Fruit fly (Drosophila melanogaster) whole organism, embryonic: Measurements from ENCODE around the gene Creld.

ENCODE experiments used
- CG10147 ChIP-seq: fragments of 200-800 bp; sonication (Bioruptor generic); optimal IDR thresholded peaks from 2 replicates; lab custom pipeline; 2019; ENCODE audit warnings: missing biosample characterization, mild to moderate bottlenecking, missing genetic modification characterization, moderate library complexity
- CG11695 ChIP-seq: fragments of 200-800 bp; sonication (Bioruptor generic); IDR thresholded peaks from 3 replicates; pipeline ENCODE4 v1.3.6; 2022; ENCODE audit warnings: missing biosample characterization, missing genetic modification characterization
- CG11696 ChIP-seq: fragments of 200-800 bp; sonication (Bioruptor generic); IDR thresholded peaks from 2 replicates; pipeline ENCODE4 v1.3.6; 2022; ENCODE audit warnings: missing biosample characterization, missing genetic modification characterization
- CG12391 ChIP-seq: fragments of 200-800 bp; sonication (Bioruptor generic); optimal IDR thresholded peaks from 3 replicates; lab custom pipeline; 2018; ENCODE audit warnings: missing biosample characterization, mild to moderate bottlenecking, missing genetic modification characterization, moderate library complexity
- CG12769 ChIP-seq: fragments of 200-800 bp; sonication (Bioruptor generic); optimal IDR thresholded peaks from 2 replicates; lab custom pipeline; 2019; ENCODE audit warnings: missing biosample characterization, mild to moderate bottlenecking, missing genetic modification characterization, moderate library complexity
- CG13296 ChIP-seq: fragments of 200-800 bp; sonication (Bioruptor generic); optimal IDR thresholded peaks from 3 replicates; lab custom pipeline; 2018; ENCODE audit warnings: missing biosample characterization, mild to moderate bottlenecking, missing genetic modification characterization
- CG18599 ChIP-seq: fragments of 200-800 bp; sonication (Bioruptor generic); optimal IDR thresholded peaks from 3 replicates; lab custom pipeline; 2017; ENCODE audit warnings: missing biosample characterization, missing genetic modification characterization, mild to moderate bottlenecking, moderate library complexity, missing genetic modification reagents
- CG2129 ChIP-seq: fragments of 200-800 bp; sonication (Bioruptor generic); IDR thresholded peaks from 2 replicates; pipeline ENCODE4 v1.3.6; 2022; ENCODE audit warnings: missing biosample characterization, missing genetic modification characterization; ENCODE audit not compliant: partially characterized antibody
- CG2199 ChIP-seq: fragments of 200-800 bp; sonication (Bioruptor generic); IDR thresholded peaks from 3 replicates; pipeline ENCODE4 v1.3.6; 2022; ENCODE audit warnings: missing biosample characterization, missing genetic modification characterization
- CG3281 ChIP-seq: fragments of 200-800 bp; sonication (Bioruptor generic); optimal IDR thresholded peaks from 3 replicates; lab custom pipeline; 2017; ENCODE audit warnings: missing biosample characterization, mild to moderate bottlenecking, missing genetic modification characterization
- CG4282 ChIP-seq: fragments of 200-800 bp; sonication (Bioruptor generic); optimal IDR thresholded peaks from 2 replicates; lab custom pipeline; 2016; ENCODE audit warnings: missing biosample characterization, missing genetic modification characterization
- CG6854 ChIP-seq: fragments of 200-800 bp; sonication (Bioruptor generic); optimal IDR thresholded peaks from 3 replicates; lab custom pipeline; 2017; ENCODE audit warnings: missing biosample characterization, mild to moderate bottlenecking, missing genetic modification characterization
- CG7963 ChIP-seq: fragments of 200-800 bp; sonication (Bioruptor generic); IDR thresholded peaks from 3 replicates; pipeline ENCODE4 v1.3.6; 2022; ENCODE audit warnings: missing biosample characterization, missing genetic modification characterization; ENCODE audit not compliant: partially characterized antibody
- CG7987 ChIP-seq: fragments of 200-800 bp; sonication (Bioruptor generic); optimal IDR thresholded peaks from 2 replicates; lab custom pipeline; 2018; ENCODE audit warnings: missing biosample characterization, mild to moderate bottlenecking, missing genetic modification characterization, moderate library complexity
- CG8944 ChIP-seq: fragments of 200-800 bp; sonication (Bioruptor generic); optimal IDR thresholded peaks from 3 replicates; lab custom pipeline; 2016; ENCODE audit warnings: missing biosample characterization, missing genetic modification characterization
- CG9437 ChIP-seq: fragments of 200-800 bp; sonication (Bioruptor generic); optimal IDR thresholded peaks from 2 replicates; lab custom pipeline; 2018; ENCODE audit warnings: missing biosample characterization, mild to moderate bottlenecking, missing genetic modification characterization
- CTCF ChIP-seq: fragments of 200-800 bp; sonication (Bioruptor generic); optimal IDR thresholded peaks from 2 replicates; lab custom pipeline; 2017; ENCODE audit warnings: missing biosample characterization, mild to moderate bottlenecking, missing genetic modification characterization, moderate library complexity
- Dip3 ChIP-seq: fragments of 200-800 bp; sonication (Bioruptor generic); optimal IDR thresholded peaks from 3 replicates; lab custom pipeline; 2016; ENCODE audit warnings: missing biosample characterization, missing genetic modification characterization
- E2f1 ChIP-seq: fragments of 200-800 bp; sonication (Bioruptor generic); IDR thresholded peaks from 2 replicates; pipeline ENCODE4 v1.3.6; 2022; ENCODE audit warnings: missing biosample characterization, missing genetic modification characterization
- Eip74EF ChIP-seq, 2 experiments: fragments of 200-800 bp in 1 of 2; fragments of >200 bp in 1 of 2; sonication (Bioruptor generic) in 1 of 2; optimal IDR thresholded peaks; 2 replicates each; lab custom pipeline; 2017 to 2019; ENCODE audit warnings: missing biosample characterization in 2 of 2, missing genetic modification characterization in 2 of 2, mild to moderate bottlenecking in 1 of 2, moderate library complexity in 1 of 2
- Fer1 ChIP-seq: fragments of 200-800 bp; sonication (Bioruptor generic); optimal IDR thresholded peaks from 2 replicates; lab custom pipeline; 2017; ENCODE audit warnings: missing biosample characterization, mild to moderate bottlenecking, missing genetic modification characterization
- Hmr ChIP-seq: fragments of 200-800 bp; sonication (Bioruptor generic); optimal IDR thresholded peaks from 3 replicates; lab custom pipeline; 2017; ENCODE audit warnings: mild to moderate bottlenecking, missing biosample characterization, missing genetic modification reagents, missing genetic modification characterization
- Hmx ChIP-seq: fragments of 200-800 bp; sonication (Bioruptor generic); optimal IDR thresholded peaks from 2 replicates; lab custom pipeline; 2016; ENCODE audit warnings: missing biosample characterization, missing genetic modification characterization
- Mad ChIP-seq: fragments of 200-800 bp; sonication (Bioruptor generic); optimal IDR thresholded peaks from 2 replicates; lab custom pipeline; 2016; ENCODE audit warnings: missing biosample characterization, missing genetic modification characterization
- Med ChIP-seq: fragments of 200-800 bp; sonication (Bioruptor generic); peaks from one replicate; lab custom pipeline; 2016; ENCODE audit warnings: missing biosample characterization, missing genetic modification characterization, mild to moderate bottlenecking, inconsistent platforms, moderate library complexity
- Optix ChIP-seq: fragments of 200-800 bp; sonication (Bioruptor generic); IDR thresholded peaks from 3 replicates; pipeline ENCODE4 v1.3.6; 2022; ENCODE audit warnings: missing biosample characterization, missing genetic modification characterization
- Pdp1 ChIP-seq, 2 experiments: fragments of 200-800 bp; sonication (Bioruptor generic); optimal IDR thresholded peaks; 3 replicates each; lab custom pipeline; 2016; ENCODE audit warnings: missing biosample characterization in 2 of 2, missing genetic modification characterization in 2 of 2, mild to moderate bottlenecking in 1 of 2, moderate library complexity in 1 of 2
- ab ChIP-seq: fragments of 200-800 bp; sonication (Bioruptor generic); optimal IDR thresholded peaks from 2 replicates; lab custom pipeline; 2016; ENCODE audit warnings: missing biosample characterization, missing genetic modification characterization
- caup ChIP-seq: fragments of 200-800 bp; sonication (Bioruptor generic); optimal IDR thresholded peaks from 3 replicates; lab custom pipeline; 2017; ENCODE audit warnings: missing biosample characterization, mild to moderate bottlenecking, missing genetic modification characterization, moderate library complexity; ENCODE audit not compliant: severe bottlenecking
- croc ChIP-seq: fragments of 200-800 bp; sonication (Bioruptor generic); conservative IDR thresholded peaks from 3 replicates; pipeline ENCODE4 v1.3.6; 2022; ENCODE audit warnings: missing biosample characterization, missing genetic modification characterization
- cwo ChIP-seq: fragments of 200-800 bp; sonication (Bioruptor generic); optimal IDR thresholded peaks from 3 replicates; lab custom pipeline; 2017; ENCODE audit warnings: missing biosample characterization, missing genetic modification characterization, mild to moderate bottlenecking, moderate library complexity, missing genetic modification reagents
- esg ChIP-seq: fragments of 200-800 bp; sonication (Bioruptor generic); conservative IDR thresholded peaks from 2 replicates; pipeline ENCODE4 v1.3.6; 2022; ENCODE audit warnings: missing biosample characterization, missing genetic modification characterization
- eve ChIP-seq, 2 experiments: fragments of >200 bp; optimal IDR thresholded peaks; 2 replicates each; lab custom pipeline; 2017; ENCODE audit warnings: missing biosample characterization in 2 of 2, missing genetic modification characterization in 2 of 2
- exex ChIP-seq: fragments of 200-800 bp; sonication (Bioruptor generic); optimal IDR thresholded peaks from 4 replicates; lab custom pipeline; 2018; ENCODE audit warnings: missing biosample characterization, mild to moderate bottlenecking, missing genetic modification characterization, moderate library complexity
- grau ChIP-seq: fragments of 200-800 bp; optimal IDR thresholded peaks from 3 replicates; lab custom pipeline; 2019; ENCODE audit warnings: missing biosample characterization, mild to moderate bottlenecking, missing genetic modification characterization, moderate library complexity
- hkb ChIP-seq, 2 experiments: fragments of 200-800 bp in 1 of 2; fragments of >200 bp in 1 of 2; sonication (Bioruptor generic) in 1 of 2; IDR thresholded peaks in 1 of 2; optimal IDR thresholded peaks in 1 of 2; 2 replicates each; pipeline versions ENCODE4 v1.3.6 to Lab custom; 2017 to 2022; ENCODE audit warnings: missing biosample characterization in 1 of 2, missing genetic modification characterization in 1 of 2
- insv ChIP-seq, 2 experiments: fragments of 200-800 bp; sonication (Bioruptor generic); optimal IDR thresholded peaks; 3 replicates each; lab custom pipeline; 2016 to 2018; ENCODE audit warnings: missing biosample characterization in 2 of 2, missing genetic modification characterization in 2 of 2
- knrl ChIP-seq: fragments of 200-800 bp; sonication (Bioruptor generic); IDR thresholded peaks from 3 replicates; pipeline ENCODE4 v1.3.6; 2022; ENCODE audit warnings: missing biosample characterization, missing genetic modification characterization; ENCODE audit not compliant: partially characterized antibody
- lab ChIP-seq: fragments of 200-800 bp; sonication (Bioruptor generic); optimal IDR thresholded peaks from 3 replicates; lab custom pipeline; 2017; ENCODE audit warnings: missing biosample characterization, missing genetic modification characterization, mild to moderate bottlenecking, moderate library complexity, missing genetic modification reagents
- mirr ChIP-seq: fragments of 200-800 bp; sonication (Bioruptor generic); optimal IDR thresholded peaks from 3 replicates; lab custom pipeline; 2018; ENCODE audit warnings: missing biosample characterization, mild to moderate bottlenecking, missing genetic modification characterization
- nom ChIP-seq: fragments of 200-800 bp; sonication (Bioruptor generic); optimal IDR thresholded peaks from 2 replicates; lab custom pipeline; 2017; ENCODE audit warnings: missing biosample characterization, missing genetic modification characterization, mild to moderate bottlenecking, moderate library complexity, missing genetic modification reagents
- scrt ChIP-seq: fragments of 200-800 bp; sonication (Bioruptor generic); optimal IDR thresholded peaks from 2 replicates; lab custom pipeline; 2018; ENCODE audit warnings: missing biosample characterization, mild to moderate bottlenecking, missing genetic modification characterization, moderate library complexity
- sens-2 ChIP-seq: fragments of 200-800 bp; sonication (Bioruptor generic); IDR thresholded peaks from 2 replicates; pipeline ENCODE4 v1.3.6; 2022; ENCODE audit warnings: missing biosample characterization, missing genetic modification characterization
- sisA ChIP-seq: fragments of 200-800 bp; sonication (Bioruptor generic); IDR thresholded peaks from 2 replicates; pipeline ENCODE4 v1.3.6; 2022; ENCODE audit warnings: missing biosample characterization, missing genetic modification characterization
- sug ChIP-seq: fragments of 200-800 bp; optimal IDR thresholded peaks from 2 replicates; lab custom pipeline; 2019; ENCODE audit warnings: missing biosample characterization, mild to moderate bottlenecking, missing genetic modification characterization, moderate library complexity
- zen ChIP-seq: fragments of 200-800 bp; sonication (Bioruptor generic); optimal IDR thresholded peaks from 3 replicates; lab custom pipeline; 2018; ENCODE audit warnings: missing biosample characterization, mild to moderate bottlenecking, missing genetic modification characterization, moderate library complexity
- zf30C ChIP-seq: fragments of 200-800 bp; sonication (Bioruptor generic); optimal IDR thresholded peaks from 3 replicates; lab custom pipeline; 2018; ENCODE audit warnings: missing biosample characterization, mild to moderate bottlenecking, missing genetic modification characterization

Gene Creld

dm6 chr2L:125364-126252, 23.4 kb downstream of the Creld start (continued):
- TF ChIP-seq eve (GFP tag; optimal IDR thresholded peaks at IDR 0.05; lab: Kevin White, UChicago) = peak in 1 of 2 experiments; percentile 81
- TF ChIP-seq esg (GFP tag; lab: Robert Waterston, UW) = no peak
- peak; percentile 59 for TF ChIP-seq CG12769 (tag; lab: Kevin White, UChicago)
- TF ChIP-seq Optix (GFP tag; lab: Robert Waterston, UW) = no peak
- peak; percentile 71 for TF ChIP-seq Med (GFP tag; lab: Kevin White, UChicago)
- no peak for TF ChIP-seq CG10147 (GFP tag; lab: Kevin White, UChicago)
- peak; percentile 17 for TF ChIP-seq CG18599 (GFP tag; lab: Kevin White, UChicago)
- no peak for TF ChIP-seq grau (tag; lab: Kevin White, UChicago)
- TF ChIP-seq CG13296 (GFP tag; lab: Kevin White, UChicago) = peak; percentile 59
- TF ChIP-seq insv (GFP tag; optimal IDR thresholded peaks at IDR 0.05; lab: Kevin White, UChicago) = no peak
- no peak for TF ChIP-seq CG4282 (GFP tag; lab: Kevin White, UChicago)
- no peak for TF ChIP-seq CG9437 (GFP tag; lab: Kevin White, UChicago)
- peak; percentile 48 for TF ChIP-seq lab (GFP tag; lab: Kevin White, UChicago)
- TF ChIP-seq ab = no peak
- no peak for TF ChIP-seq croc (GFP tag; lab: Robert Waterston, UW)
- TF ChIP-seq E2f1 (GFP tag; lab: Robert Waterston, UW) = no peak
- TF ChIP-seq CG6854 (GFP tag; lab: Kevin White, UChicago) = no peak
- peak; percentile 12 for TF ChIP-seq CTCF (GFP tag; lab: Kevin White, UChicago)
- no peak for TF ChIP-seq knrl (GFP tag; lab: Robert Waterston, UW)
- TF ChIP-seq sens-2 (GFP tag; lab: Robert Waterston, UW) = no peak
- no peak for TF ChIP-seq Fer1 (GFP tag; lab: Kevin White, UChicago)
- TF ChIP-seq cwo (GFP tag; lab: Kevin White, UChicago) = peak; percentile 35
- TF ChIP-seq CG8944 (GFP tag; lab: Kevin White, UChicago) = no peak
- no peak for TF ChIP-seq hkb (optimal IDR thresholded peaks at IDR 0.05; lab: Kevin White, UChicago)
- 0 out of 2 replicates have a peak, but pooled peaks have one; percentile 7 for TF ChIP-seq hkb (GFP tag; IDR thresholded peaks at IDR 0.05; lab: Robert Waterston, UW)
- TF ChIP-seq CG2129 (GFP tag; lab: Robert Waterston, UW) = no peak
- peak; percentile 71 for TF ChIP-seq sug (tag; lab: Kevin White, UChicago)
- peak; percentile 10 for TF ChIP-seq CG7987 (GFP tag; lab: Kevin White, UChicago)
- peak; percentile 11 for TF ChIP-seq Hmr (GFP tag; lab: Kevin White, UChicago)
- TF ChIP-seq Pdp1 (GFP tag; optimal IDR thresholded peaks at IDR 0.05; lab: Kevin White, UChicago) = peak in 1 of 2 experiments; percentile 81
- no peak for TF ChIP-seq CG7963 (GFP tag; lab: Robert Waterston, UW)
- no peak for TF ChIP-seq CG12391 (tag; lab: Kevin White, UChicago)
- TF ChIP-seq caup (GFP tag; lab: Kevin White, UChicago) = no peak

dm6 chr2L:128296-128715, 26.1 kb downstream of the Creld start:
- TF ChIP-seq CG3281 (GFP tag; lab: Kevin White, UChicago) (peak; percentile 15), scrt (GFP tag; lab: Kevin White, UChicago) (no peak), zf30C (no peak), lab (GFP tag; lab: Kevin White, UChicago) (peak; percentile 51), Mad (GFP tag; lab: Kevin White, UChicago) (no peak), zen (tag; lab: Kevin White, UChicago) (no peak), CG11695 (GFP tag; lab: Robert Waterston, UW) (peak; percentile 45; the same call in 1 of the 3 replicates), mirr (GFP tag; lab: Kevin White, UChicago) (no peak), Eip74EF (GFP tag; optimal IDR thresholded peaks at IDR 0.05; lab: Kevin White, UChicago) (no peak), Hmx (GFP tag; lab: Kevin White, UChicago) (no peak), CG2199 (GFP tag; lab: Robert Waterston, UW) (0 out of 3 replicates have a peak, but pooled peaks have one; percentile 54), Dip3 (GFP tag; lab: Kevin White, UChicago) (no peak), CG11696 (0 out of 2 replicates have a peak, but pooled peaks have one; percentile 18), nom (GFP tag; lab: Kevin White, UChicago) (peak; percentile 70), exex (tag; lab: Kevin White, UChicago) (peak; percentile 9), sisA (GFP tag; lab: Robert Waterston, UW) (no peak)
